Fruit fly (Drosophila melanogaster): ENCODE data around the gene slmb.

slmb gene

DNA sequence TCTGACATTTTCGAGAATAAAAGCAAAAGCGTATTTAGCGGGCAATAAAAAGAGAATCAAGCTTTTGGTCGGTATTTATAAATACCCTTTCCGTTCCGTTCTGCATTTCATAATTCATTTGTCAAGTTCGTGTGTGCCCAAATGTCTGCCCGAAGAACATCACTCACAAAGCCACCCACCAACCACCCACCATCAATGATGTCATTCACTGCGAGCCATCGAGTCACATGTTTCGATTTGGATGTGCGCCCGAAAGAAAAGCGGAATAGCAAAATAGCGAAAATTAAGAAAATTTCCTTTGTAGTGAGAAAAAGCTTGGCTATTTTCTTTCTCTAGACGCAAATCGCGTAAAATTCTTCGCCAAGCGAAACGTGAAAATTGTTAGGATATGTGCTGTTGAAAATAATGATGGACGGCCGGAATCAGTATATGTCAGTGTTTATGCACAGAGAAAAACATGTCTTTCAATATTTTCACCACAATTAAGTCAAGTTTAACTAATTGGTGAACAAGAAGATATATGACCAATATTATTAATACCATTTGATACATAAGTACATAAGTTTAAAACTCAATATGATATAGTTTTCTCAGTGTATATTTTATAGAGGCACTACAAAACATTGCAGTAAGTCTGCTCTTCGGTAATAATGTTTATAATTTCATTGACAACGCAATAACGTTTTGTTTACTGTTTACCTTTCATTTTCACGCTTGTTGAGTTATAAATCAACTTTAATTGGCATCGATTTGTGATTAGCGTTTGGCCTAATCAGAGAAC lies 24.0 kb upstream of the slmb start:
- TF ChIP-seq CG14711 (tag; optimal IDR thresholded peaks at IDR 0.05) (no peak), CG5204 (GFP tag; optimal IDR thresholded peaks at IDR 0.05) (peak; percentile 55), CG11617 (GFP tag; optimal IDR thresholded peaks at IDR 0.05) (peak; percentile 66), tj (GFP tag; optimal IDR thresholded peaks at IDR 0.05) (peak; percentile 27), bab1 (GFP tag; optimal IDR thresholded peaks at IDR 0.05) (no peak), CG12768 (GFP tag; optimal IDR thresholded peaks at IDR 0.05) (peak; percentile 21), cnc (optimal IDR thresholded peaks at IDR 0.05) (no peak), CG7045 (GFP tag; optimal IDR thresholded peaks at IDR 0.05) (peak; percentile 9), Hr96 (GFP tag; optimal IDR thresholded peaks at IDR 0.05) (no peak), CG1620 (GFP tag; optimal IDR thresholded peaks at IDR 0.05) (peak; percentile 3), CG33017 (tag; optimal IDR thresholded peaks at IDR 0.05) (peak; percentile 55), CG7101 (tag; optimal IDR thresholded peaks at IDR 0.05) (peak; percentile 65), Mnt (GFP tag; optimal IDR thresholded peaks at IDR 0.05) (peak; percentile 24), toe (GFP tag; optimal IDR thresholded peaks at IDR 0.05) (no peak)

DNA sequence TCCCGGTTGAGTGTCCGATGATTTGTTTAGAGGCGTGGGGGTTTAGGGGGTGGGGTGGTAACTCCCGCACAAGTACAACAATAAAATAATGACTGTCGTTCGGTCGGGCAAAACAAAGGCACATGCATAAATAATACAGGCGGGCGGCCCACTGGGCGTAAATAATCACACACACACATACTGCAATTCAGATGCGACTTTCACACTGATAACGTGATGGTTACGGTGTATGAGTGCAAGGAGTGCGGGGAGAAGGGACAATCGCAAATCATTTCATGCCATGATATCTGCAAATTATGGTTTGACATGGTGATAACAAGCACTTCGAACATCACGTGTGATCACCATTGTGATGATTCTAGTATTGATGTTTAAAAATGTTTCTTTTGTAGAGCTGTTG lies 22.8 kb upstream of the slmb start:
- TF ChIP-seq CG1620 (GFP tag; optimal IDR thresholded peaks at IDR 0.05) (no peak), CG5204 (GFP tag; optimal IDR thresholded peaks at IDR 0.05) (no peak), cic (GFP tag; optimal IDR thresholded peaks at IDR 0.05) (peak; percentile 51), ovo (GFP tag; optimal IDR thresholded peaks at IDR 0.05) (no peak), Mnt (GFP tag; optimal IDR thresholded peaks at IDR 0.05) (peak; percentile 21), CG33017 (tag; optimal IDR thresholded peaks at IDR 0.05) (no peak), pad (GFP tag; optimal IDR thresholded peaks at IDR 0.05) (no peak), CG12768 (GFP tag; optimal IDR thresholded peaks at IDR 0.05) (peak; percentile 1), tj (GFP tag; optimal IDR thresholded peaks at IDR 0.05) (no peak), toe (GFP tag; optimal IDR thresholded peaks at IDR 0.05) (no peak)

DNA sequence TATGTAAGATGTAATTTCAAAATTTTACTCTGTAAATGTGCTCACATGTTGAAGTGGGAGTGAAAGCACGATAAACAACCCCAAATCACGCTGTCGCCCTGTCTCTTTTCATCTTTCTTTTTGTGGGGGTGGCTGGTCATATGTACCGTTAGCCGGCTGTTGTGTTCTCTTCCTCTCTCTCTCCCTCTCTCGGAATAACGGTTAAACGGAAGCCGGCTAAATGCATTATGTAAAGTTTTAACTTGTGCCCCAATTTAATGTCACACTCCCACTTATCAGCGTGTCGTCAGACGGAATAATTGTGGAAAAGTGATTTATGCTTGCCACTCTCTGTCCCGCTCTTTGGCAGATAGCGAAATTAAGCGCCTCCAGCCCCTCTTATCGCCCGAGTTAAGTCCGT lies 14.1 kb upstream of the slmb start:
- TF ChIP-seq CG1620 (GFP tag; optimal IDR thresholded peaks at IDR 0.05) (no peak), ovo (GFP tag; optimal IDR thresholded peaks at IDR 0.05) (peak; percentile 66)

DNA sequence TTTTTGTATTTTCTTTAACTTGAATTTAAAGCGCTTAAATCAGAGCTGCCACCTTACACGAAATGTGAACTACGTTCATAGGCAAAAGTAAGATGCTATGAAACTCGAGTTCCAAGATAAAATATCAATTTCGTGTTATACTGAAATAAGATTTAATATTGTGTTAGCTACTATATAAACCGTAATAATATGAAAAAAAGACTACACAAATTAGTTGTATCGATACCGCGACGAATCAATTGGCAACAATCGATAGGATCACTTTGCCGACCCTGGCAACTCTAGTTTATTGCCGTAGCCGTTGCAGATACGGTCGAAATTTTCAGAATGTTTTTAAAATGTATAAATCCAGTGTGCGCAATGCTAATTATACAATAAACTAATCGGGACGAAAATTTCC lies 13.2 kb upstream of the slmb start, which contains the start of gene SNF4Agamma:
TSS of gene SNF4Agamma (plus strand) at position 282 of the 400 bp plus-strand sequence.
- TF ChIP-seq CG11617 (GFP tag; optimal IDR thresholded peaks at IDR 0.05), result peak; percentile 20
- TF ChIP-seq CG1620 (GFP tag; optimal IDR thresholded peaks at IDR 0.05), result peak; percentile 21
- peak; percentile 47 for TF ChIP-seq Mnt (GFP tag; optimal IDR thresholded peaks at IDR 0.05)
- no peak for TF ChIP-seq CG5204 (GFP tag; optimal IDR thresholded peaks at IDR 0.05)
- no peak for TF ChIP-seq cic (GFP tag; optimal IDR thresholded peaks at IDR 0.05)
- TF ChIP-seq bab1 (GFP tag; optimal IDR thresholded peaks at IDR 0.05), result peak; percentile 43
- TF ChIP-seq CG14711 (tag; optimal IDR thresholded peaks at IDR 0.05), result peak; percentile 98
- TF ChIP-seq ovo (GFP tag; optimal IDR thresholded peaks at IDR 0.05), result peak; percentile 13
- peak; percentile 15 for TF ChIP-seq CG7101 (tag; optimal IDR thresholded peaks at IDR 0.05)
- no peak for TF ChIP-seq Clk (GFP tag; optimal IDR thresholded peaks at IDR 0.05)
- TF ChIP-seq CG33017 (tag; optimal IDR thresholded peaks at IDR 0.05), result peak; percentile 36

DNA sequence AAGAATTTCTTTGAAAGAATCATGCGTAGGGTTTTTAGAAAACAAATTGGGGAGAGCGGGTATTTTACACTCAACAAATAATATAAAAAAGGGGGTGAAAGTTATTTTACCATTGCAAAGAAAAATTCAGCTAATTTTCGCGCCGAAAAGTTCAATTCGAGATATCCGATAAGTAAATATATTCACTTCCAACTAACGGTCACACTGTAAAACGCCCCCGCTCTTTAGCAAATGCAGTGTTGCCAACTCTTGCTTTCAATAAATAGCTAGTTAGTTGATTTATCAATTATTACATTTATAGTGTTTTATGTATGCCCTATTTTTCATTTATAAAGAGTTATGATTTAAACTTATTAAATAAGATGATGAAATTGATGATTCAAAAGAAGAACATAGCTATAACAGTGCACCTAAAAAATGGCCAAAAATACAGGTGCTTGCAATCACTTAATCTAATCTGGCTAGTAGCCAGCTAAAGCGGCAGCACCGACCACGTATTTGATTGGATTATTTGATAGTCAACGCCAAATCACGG lies 11.0 kb upstream of the slmb start, which contains the start of gene meigo:
TSS of gene meigo (plus strand) at position 51 of the 535 bp plus-strand sequence.
- TF ChIP-seq Clk (GFP tag; optimal IDR thresholded peaks at IDR 0.05), result peak; percentile 30
- TF ChIP-seq pad (GFP tag; optimal IDR thresholded peaks at IDR 0.05), result peak; percentile 61
- peak; percentile 78 for TF ChIP-seq CG33017 (tag; optimal IDR thresholded peaks at IDR 0.05)
- no peak for TF ChIP-seq CG5204 (GFP tag; optimal IDR thresholded peaks at IDR 0.05)
- TF ChIP-seq Mnt (GFP tag; optimal IDR thresholded peaks at IDR 0.05), result peak; percentile 70
- no peak for TF ChIP-seq kay (GFP tag; ENCODE audit: borderline replicate concordance)
- peak; percentile 40 for TF ChIP-seq CG12768 (GFP tag; optimal IDR thresholded peaks at IDR 0.05)
- peak; percentile 86 for TF ChIP-seq bab1 (GFP tag; optimal IDR thresholded peaks at IDR 0.05)
- TF ChIP-seq CG7101 (tag; optimal IDR thresholded peaks at IDR 0.05), result peak; percentile 77
- no peak for TF ChIP-seq toe (GFP tag; optimal IDR thresholded peaks at IDR 0.05)
- peak; percentile 74 for TF ChIP-seq CG1620 (GFP tag; optimal IDR thresholded peaks at IDR 0.05)
- peak; percentile 52 for TF ChIP-seq CG7045 (GFP tag; optimal IDR thresholded peaks at IDR 0.05)
- peak; percentile 73 for TF ChIP-seq CG11617 (GFP tag; optimal IDR thresholded peaks at IDR 0.05)
- TF ChIP-seq Crg-1 (GFP tag; optimal IDR thresholded peaks at IDR 0.05), result peak; percentile 20
- peak; percentile 53 for TF ChIP-seq cic (GFP tag; optimal IDR thresholded peaks at IDR 0.05)
- peak; percentile 42 for TF ChIP-seq tj (GFP tag; optimal IDR thresholded peaks at IDR 0.05)
- TF ChIP-seq CG14711 (tag; optimal IDR thresholded peaks at IDR 0.05), result peak; percentile 94
- TF ChIP-seq cnc (optimal IDR thresholded peaks at IDR 0.05), result no peak
- peak; percentile 40 for TF ChIP-seq ovo (GFP tag; optimal IDR thresholded peaks at IDR 0.05)
- no peak for TF ChIP-seq Hr96 (GFP tag; optimal IDR thresholded peaks at IDR 0.05)

DNA sequence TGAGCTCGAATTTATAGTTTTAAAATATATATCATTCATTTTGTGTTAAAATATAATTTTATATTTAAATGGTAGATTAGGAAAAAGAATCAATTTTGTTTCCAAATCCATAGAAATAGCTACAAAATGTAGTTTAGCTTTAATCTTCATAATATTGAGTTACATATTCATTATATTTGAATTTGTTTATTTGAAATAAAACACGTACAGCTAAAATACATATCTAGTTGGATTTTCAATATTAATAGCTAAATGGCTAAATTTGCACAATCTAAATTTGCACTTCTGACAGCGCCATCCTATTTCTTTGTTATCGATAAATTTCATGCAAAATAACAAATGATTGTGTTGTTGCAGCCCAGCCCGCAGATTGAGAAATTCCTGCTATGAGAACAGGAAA lies 6.7 kb upstream of the slmb start, which contains the start of gene Usp8:
TSS of gene Usp8 (plus strand) at position 312 of the 400 bp plus-strand sequence.
- no peak for TF ChIP-seq Mnt (GFP tag; optimal IDR thresholded peaks at IDR 0.05)
- no peak for TF ChIP-seq Crg-1 (GFP tag; optimal IDR thresholded peaks at IDR 0.05)
- no peak for TF ChIP-seq toe (GFP tag; optimal IDR thresholded peaks at IDR 0.05)
- TF ChIP-seq pad (GFP tag; optimal IDR thresholded peaks at IDR 0.05), result peak; percentile 26
- TF ChIP-seq cic (GFP tag; optimal IDR thresholded peaks at IDR 0.05), result no peak
- peak; percentile 55 for TF ChIP-seq bab1 (GFP tag; optimal IDR thresholded peaks at IDR 0.05)
- no peak for TF ChIP-seq kay (GFP tag; ENCODE audit: borderline replicate concordance)
- TF ChIP-seq Clk (GFP tag; optimal IDR thresholded peaks at IDR 0.05), result no peak
- no peak for TF ChIP-seq Hr96 (GFP tag; optimal IDR thresholded peaks at IDR 0.05)
- peak; percentile 22 for TF ChIP-seq CG7101 (tag; optimal IDR thresholded peaks at IDR 0.05)
- TF ChIP-seq CG7045 (GFP tag; optimal IDR thresholded peaks at IDR 0.05), result peak; percentile 13
- TF ChIP-seq tj (GFP tag; optimal IDR thresholded peaks at IDR 0.05), result no peak
- no peak for TF ChIP-seq CG5204 (GFP tag; optimal IDR thresholded peaks at IDR 0.05)
- TF ChIP-seq CG14711 (tag; optimal IDR thresholded peaks at IDR 0.05), result peak; percentile 31
- no peak for TF ChIP-seq cnc (optimal IDR thresholded peaks at IDR 0.05)
- TF ChIP-seq CG33017 (tag; optimal IDR thresholded peaks at IDR 0.05), result no peak
- TF ChIP-seq ovo (GFP tag; optimal IDR thresholded peaks at IDR 0.05), result no peak
- TF ChIP-seq CG12768 (GFP tag; optimal IDR thresholded peaks at IDR 0.05), result no peak
- TF ChIP-seq CG11617 (GFP tag; optimal IDR thresholded peaks at IDR 0.05), result peak; percentile 66
- TF ChIP-seq CG1620 (GFP tag; optimal IDR thresholded peaks at IDR 0.05), result no peak
